Worm (Caenorhabditis elegans): ENCODE data around the gene clc-2.

The clc-2 gene

ce11 chrX:7437949-7438348, 6.7 kb downstream of the clc-2 start, which contains the start of gene C01C10.2 (continued):
- TF ChIP-seq vab-15 (tag; optimal IDR thresholded peaks at IDR 0.05) = no peak
- TF ChIP-seq mdl-1 (tag; optimal IDR thresholded peaks at IDR 0.05) = no peak
- TF ChIP-seq F16B12.6 (tag; optimal IDR thresholded peaks at IDR 0.05) = no peak
- no peak for TF ChIP-seq unc-62 (GFP tag; optimal IDR thresholded peaks at IDR 0.05)

ce11 chrX:7440102-7440501, 8.8 kb downstream of the clc-2 start:
- TF ChIP-seq snpc-4 (tag; optimal IDR thresholded peaks at IDR 0.05) (no peak), ets-5 (GFP tag; IDR thresholded peaks at IDR 0.05) (no peak), nhr-77 (tag; optimal IDR thresholded peaks at IDR 0.05) (no peak), ceh-8 (GFP tag; optimal IDR thresholded peaks at IDR 0.05) (no peak), mab-9 (GFP tag; IDR thresholded peaks at IDR 0.05) (no peak), nhr-11 (tag; optimal IDR thresholded peaks at IDR 0.05) (no peak), fos-1 (tag; optimal IDR thresholded peaks at IDR 0.05) (no peak), nhr-71 (tag; optimal IDR thresholded peaks at IDR 0.05) (no peak), blmp-1 (tag; optimal IDR thresholded peaks at IDR 0.05) (no peak), zag-1 (tag; optimal IDR thresholded peaks at IDR 0.05) (no peak), lir-3 (tag; optimal IDR thresholded peaks at IDR 0.05; ENCODE audit: poor library complexity) (no peak), unc-30 (tag; optimal IDR thresholded peaks at IDR 0.05) (no peak), lin-39 (tag; optimal IDR thresholded peaks at IDR 0.05) (no peak), fkh-10 (GFP tag; optimal IDR thresholded peaks at IDR 0.05) (no peak), isw-1 (GFP tag; IDR thresholded peaks at IDR 0.05) (no peak), xbp-1 (tag; optimal IDR thresholded peaks at IDR 0.05) (no peak), jun-1 (tag; optimal IDR thresholded peaks at IDR 0.05) (no peak), pqm-1 (tag; optimal IDR thresholded peaks at IDR 0.05) (no peak), grh-1 (GFP tag; IDR thresholded peaks at IDR 0.05) (no peak)

DNA sequence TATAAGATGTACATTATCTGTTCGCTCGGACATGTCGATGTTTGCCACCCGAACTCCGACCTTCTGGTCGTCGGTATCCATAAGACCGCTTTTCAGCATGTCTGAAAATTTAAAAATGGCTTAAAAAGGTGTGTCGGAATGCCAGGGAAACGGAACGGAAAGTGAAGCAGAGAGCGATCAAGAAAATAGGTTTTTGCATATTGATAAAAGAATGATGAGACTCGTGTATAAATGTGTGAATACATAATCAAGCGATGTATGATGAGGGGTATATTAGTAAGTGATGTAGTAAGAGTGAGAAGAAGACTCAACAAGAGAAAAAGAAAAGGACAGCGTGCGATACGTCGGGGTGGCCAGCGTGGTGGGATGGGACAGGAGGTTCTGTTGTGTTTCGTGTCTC, 11.2 kb downstream of the clc-2 start, which contains the start of gene acl-12:
TSS of gene acl-12 (minus strand) at position 101 of the 400 bp plus-strand sequence.
- TF ChIP-seq mep-1 (tag; optimal IDR thresholded peaks at IDR 0.05) (peak; percentile 1), hlh-4 (tag; optimal IDR thresholded peaks at IDR 0.05) (no peak), vab-15 (tag; optimal IDR thresholded peaks at IDR 0.05) (no peak), nhr-77 (tag; optimal IDR thresholded peaks at IDR 0.05) (no peak), rnt-1 (tag; optimal IDR thresholded peaks at IDR 0.05) (peak; percentile 32), lin-14 (GFP tag; optimal IDR thresholded peaks at IDR 0.05) (peak; percentile 46), snu-23 (GFP tag; optimal IDR thresholded peaks at IDR 0.05) (peak; percentile 28), ceh-88 (GFP tag; IDR thresholded peaks at IDR 0.05) (no peak)

- TF ChIP-seq nhr-85 (tag) (no peak), elt-2 (tag; optimal IDR thresholded peaks at IDR 0.05) (peak; percentile 51)
These were observed 14.5 kb downstream of the clc-2 start for ce11 chrX:7445734-7446133.

- TF ChIP-seq nhr-47 (tag; optimal IDR thresholded peaks at IDR 0.05) (peak; percentile 61), nhr-71 (tag; optimal IDR thresholded peaks at IDR 0.05) (peak; percentile 54), nhr-90 (tag; optimal IDR thresholded peaks at IDR 0.05; ENCODE audit: poor library complexity) (no peak), lin-14 (GFP tag; optimal IDR thresholded peaks at IDR 0.05) (peak; percentile 11), lsy-2 (tag; optimal IDR thresholded peaks at IDR 0.05) (peak in 1 of 2 experiments; percentile 7), ceh-8 (GFP tag; optimal IDR thresholded peaks at IDR 0.05) (no peak), fkh-8 (tag; optimal IDR thresholded peaks at IDR 0.05) (peak; percentile 58), nhr-20 (tag; optimal IDR thresholded peaks at IDR 0.05) (peak; percentile 27), efl-3 (GFP tag; optimal IDR thresholded peaks at IDR 0.05) (no peak)
These were observed 15.2 kb downstream of the clc-2 start for ce11 chrX:7446485-7446884.

Data from whole organism, L1 larva.